Fruit fly (Drosophila melanogaster) whole organism, pupa: ENCODE results near the gene cact.

ENCODE experiments used
- CG32121 ChIP-seq: fragments of 200-800 bp; sonication (Bioruptor generic); IDR thresholded peaks from 2 replicates; pipeline ENCODE4 v1.3.6; 2022; ENCODE audit warnings: missing biosample characterization, missing genetic modification characterization
- CG34367 ChIP-seq: fragments of 200-800 bp; sonication (Bioruptor generic); optimal IDR thresholded peaks from 2 replicates; lab custom pipeline; 2018; ENCODE audit warnings: missing biosample characterization, mild to moderate bottlenecking, missing genetic modification characterization
- D1 ChIP-seq: fragments of 200-800 bp; sonication (Bioruptor generic); optimal IDR thresholded peaks from 2 replicates; lab custom pipeline; 2018; ENCODE audit warnings: missing biosample characterization, mild to moderate bottlenecking, missing genetic modification characterization, moderate library complexity
- Snoo ChIP-seq: fragments of 200-800 bp; sonication (Bioruptor generic); optimal IDR thresholded peaks from 3 replicates; lab custom pipeline; 2017; ENCODE audit warnings: missing biosample characterization, mild to moderate bottlenecking, missing genetic modification characterization, inconsistent platforms
- fd96Ca ChIP-seq: fragments of 200-800 bp; sonication (Bioruptor generic); IDR thresholded peaks from 3 replicates; pipeline ENCODE4 v1.3.6; 2022; ENCODE audit warnings: missing biosample characterization, missing genetic modification characterization

DNA sequence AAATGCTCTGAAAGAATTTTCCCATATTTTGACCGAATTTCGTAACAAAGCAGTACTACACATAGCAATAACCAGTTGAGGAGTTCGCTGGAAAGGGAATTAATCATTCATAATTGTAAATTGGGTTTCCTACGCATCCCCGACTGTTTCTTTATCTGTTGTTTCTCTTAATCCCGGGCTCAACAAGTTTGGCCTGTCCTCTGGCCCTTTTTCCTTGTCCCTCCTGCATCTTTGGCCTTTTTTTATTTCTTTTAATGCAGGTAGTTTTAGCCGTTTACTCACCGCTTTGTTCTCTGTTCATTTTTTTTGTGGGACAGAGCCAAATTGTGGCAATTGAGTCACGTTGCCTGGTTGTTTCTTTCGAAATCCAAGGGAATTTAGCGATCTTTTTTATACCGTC, 27.8 kb upstream of the cact start:
- TF ChIP-seq fd96Ca (GFP tag; lab: Robert Waterston, UW), result no peak
- TF ChIP-seq CG32121 (GFP tag; lab: Robert Waterston, UW), result no peak
- TF ChIP-seq Snoo (tag; lab: Kevin White, UChicago), result no peak
- no peak for TF ChIP-seq CG34367 (tag; lab: Kevin White, UChicago)
- no peak for TF ChIP-seq D1
